Worm (Caenorhabditis elegans): Measurements from ENCODE around the gene F07A11.5.

F07A11.5 gene

ce11 chrII:11620630-11621246 lies 8.6 kb downstream of the F07A11.5 start:
- TF ChIP-seq let-526 (GFP tag; IDR thresholded peaks at IDR 0.05) (0 out of 2 replicates have a peak, but pooled peaks have one; percentile 43), bed-1 (GFP tag; IDR thresholded peaks at IDR 0.05) (no peak)

- TF ChIP-seq aptf-2 (GFP tag; conservative IDR thresholded peaks at IDR 0.05): no peak
- TF ChIP-seq tlf-1 (GFP tag; optimal IDR thresholded peaks at IDR 0.05): no peak
- TF ChIP-seq ztf-6 (GFP tag; IDR thresholded peaks at IDR 0.05): no peak
- no peak for TF ChIP-seq ceh-40 (GFP tag; IDR thresholded peaks at IDR 0.05)
- no peak for TF ChIP-seq dpff-1 (tag; optimal IDR thresholded peaks at IDR 0.05)
- no peak for TF ChIP-seq T07F8.4 (tag; optimal IDR thresholded peaks at IDR 0.05)
- no peak for TF ChIP-seq ztf-18 (tag; optimal IDR thresholded peaks at IDR 0.05)
- TF ChIP-seq Y79H2A.3 (GFP tag; conservative IDR thresholded peaks at IDR 0.05): no peak
- TF ChIP-seq hmg-1.2 (GFP tag; IDR thresholded peaks at IDR 0.05): 0 out of 2 replicates have a peak, but pooled peaks have one; percentile 13
- TF ChIP-seq lir-1 (GFP tag; conservative IDR thresholded peaks at IDR 0.05): no peak
- TF ChIP-seq tbp1 (GFP tag; optimal IDR thresholded peaks at IDR 0.05): no peak
- 0 out of 2 replicates have a peak, but pooled peaks have one; percentile 6 for TF ChIP-seq zfh-2 (GFP tag; conservative IDR thresholded peaks at IDR 0.05)
- TF ChIP-seq Y53G8AR.9 (GFP tag; conservative IDR thresholded peaks at IDR 0.05): no peak
- no peak for TF ChIP-seq F49E8.2 (tag; optimal IDR thresholded peaks at IDR 0.05; ENCODE audit: insufficient read depth)
- TF ChIP-seq aptf-3 (GFP tag; IDR thresholded peaks at IDR 0.05): no peak
- 0 out of 2 replicates have a peak, but pooled peaks have one; percentile 40 for TF ChIP-seq madf-3 (GFP tag; IDR thresholded peaks at IDR 0.05)
Measured at ce11 chrII:11621576-11621975, 9.5 kb downstream of the F07A11.5 start.

- TF ChIP-seq egrh-3 (GFP tag; IDR thresholded peaks at IDR 0.05) (no peak), hmg-20 (GFP tag; IDR thresholded peaks at IDR 0.05) (no peak), K11D2.4 (GFP tag; IDR thresholded peaks at IDR 0.05) (0 out of 2 replicates have a peak, but pooled peaks have one; percentile 18), pbrm-1 (GFP tag; IDR thresholded peaks at IDR 0.05) (0 out of 2 replicates have a peak, but pooled peaks have one; percentile 15)
Measured at ce11 chrII:11622605-11623004, 10.5 kb downstream of the F07A11.5 start.

ce11 chrII:11627904-11628303 lies 15.8 kb downstream of the F07A11.5 start:
- TF ChIP-seq T07F8.4 (tag; optimal IDR thresholded peaks at IDR 0.05) (no peak), C06A6.2 (GFP tag; conservative IDR thresholded peaks at IDR 0.05) (no peak), ztf-6 (GFP tag; IDR thresholded peaks at IDR 0.05) (no peak), athp-1 (tag; optimal IDR thresholded peaks at IDR 0.05) (no peak), snpc-1.1 (tag; optimal IDR thresholded peaks at IDR 0.05; ENCODE audit: insufficient read depth) (no peak), ets-4 (GFP tag; optimal IDR thresholded peaks at IDR 0.05) (no peak), hrde-1 (tag; optimal IDR thresholded peaks at IDR 0.05; ENCODE audit: borderline replicate concordance) (no peak), ceh-100 (GFP tag; IDR thresholded peaks at IDR 0.05) (no peak), lin-26 (GFP tag; IDR thresholded peaks at IDR 0.05) (no peak), snpc-4 (GFP tag; optimal IDR thresholded peaks at IDR 0.05) (no peak), snpc-4 (tag; optimal IDR thresholded peaks at IDR 0.05) (no peak), rcor-1 (GFP tag; IDR thresholded peaks at IDR 0.05) (no peak), bed-1 (GFP tag; IDR thresholded peaks at IDR 0.05) (no peak), K12H6.12 (tag; optimal IDR thresholded peaks at IDR 0.05) (no peak), ztf-18 (tag; optimal IDR thresholded peaks at IDR 0.05) (no peak)

Measured in whole organism, young adult.